Worm (Caenorhabditis elegans) whole organism, early embryonic: ENCODE results near the gene Y113G7A.22.

Source experiments
- aly-1 ChIP-seq: sonication (generic microtip); optimal IDR thresholded peaks from 2 replicates; lab custom pipeline; 2016; ENCODE audit warnings: missing genetic modification characterization, missing compliant biosample characterization
- ama-1 ChIP-seq: fragments of 150-350 bp; optimal IDR thresholded peaks from 2 replicates; lab custom pipeline; 2014
- ets-7 ChIP-seq: sonication (generic microtip); optimal IDR thresholded peaks from 2 replicates; lab custom pipeline; 2016; ENCODE audit warnings: missing genotype, missing genetic modification characterization, missing compliant biosample characterization
- flt-1 ChIP-seq: fragments of 200-800 bp; sonication (Bioruptor generic); IDR thresholded peaks from 2 replicates; pipeline ENCODE4 v1.3.6; 2022; ENCODE audit warnings: missing genetic modification characterization, missing compliant biosample characterization
- hmbx-1 ChIP-seq: sonication (generic microtip); optimal IDR thresholded peaks from 2 replicates; lab custom pipeline; 2016; ENCODE audit warnings: mild to moderate bottlenecking, missing genetic modification characterization, missing compliant biosample characterization
- pes-1 ChIP-seq: fragments of 200-800 bp; sonication (Bioruptor generic); IDR thresholded peaks from 2 replicates; pipeline ENCODE4 v1.3.6; 2022; ENCODE audit warnings: missing genetic modification reagents, missing genetic modification characterization, missing compliant biosample characterization
- sea-1 ChIP-seq: fragments of 200-800 bp; sonication (Bioruptor generic); conservative IDR thresholded peaks from 2 replicates; pipeline ENCODE4 v1.3.6; 2022; ENCODE audit warnings: missing genetic modification characterization, missing compliant biosample characterization
- tbx-11 ChIP-seq: fragments of 200-800 bp; sonication (Bioruptor generic); IDR thresholded peaks from 2 replicates; pipeline ENCODE4 v1.3.6; 2022; ENCODE audit warnings: missing genetic modification characterization, missing compliant biosample characterization

DNA sequence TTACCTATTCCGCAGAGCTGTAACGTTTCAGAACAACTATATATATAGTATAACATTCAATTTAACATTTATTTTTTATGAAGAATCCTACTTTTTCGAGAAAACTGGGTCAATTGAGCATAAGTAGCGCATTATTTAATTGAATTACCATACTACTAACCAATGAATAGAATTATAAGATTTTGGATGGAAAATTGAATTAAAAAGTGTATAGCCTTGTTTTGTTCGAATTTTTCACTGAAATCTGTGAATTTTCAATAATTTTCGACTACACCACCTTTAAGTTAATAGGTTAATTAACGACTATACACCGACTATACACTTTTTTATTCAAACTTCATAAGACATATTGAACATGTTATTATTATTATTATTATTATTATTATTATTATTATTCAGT lies 41.2 kb downstream of the Y113G7A.22 start:
- TF ChIP-seq ama-1 (lab: Kevin White, UChicago), result no peak
- no peak for TF ChIP-seq aly-1 (tag; lab: Kevin White, UChicago)
- no peak for TF ChIP-seq tbx-11 (GFP tag; lab: Robert Waterston, UW)
- TF ChIP-seq ets-7 (tag; lab: Kevin White, UChicago), result no peak
- no peak for TF ChIP-seq flt-1
- no peak for TF ChIP-seq sea-1
- TF ChIP-seq pes-1 (GFP tag; lab: Robert Waterston, UW), result no peak
- TF ChIP-seq hmbx-1 (tag; lab: Kevin White, UChicago), result no peak
